Worm (Caenorhabditis elegans) whole organism, young adult: ENCODE measurements around the gene cest-9.1.

ENCODE experiments used
- F22D6.2 ChIP-seq: sonication (generic microtip); optimal IDR thresholded peaks from 2 replicates; lab custom pipeline; 2016; ENCODE audit warnings: mild to moderate bottlenecking, missing genetic modification characterization, missing compliant biosample characterization
- F52B5.7 ChIP-seq: sonication (generic microtip); optimal IDR thresholded peaks from 2 replicates; lab custom pipeline; 2016; ENCODE audit warnings: mild to moderate bottlenecking, missing genetic modification characterization, missing compliant biosample characterization
- K12H6.12 ChIP-seq: fragments of 200-800 bp; sonication (Bioruptor generic); optimal IDR thresholded peaks from 2 replicates; lab custom pipeline; 2018; ENCODE audit warnings: mild to moderate bottlenecking, missing genetic modification characterization, missing compliant biosample characterization
- T26A5.8 ChIP-seq: sonication (generic microtip); optimal IDR thresholded peaks from 2 replicates; lab custom pipeline; 2016; ENCODE audit warnings: missing genetic modification characterization, missing compliant biosample characterization
- Y53G8AR.9 ChIP-seq: fragments of 200-800 bp; sonication (Bioruptor generic); conservative IDR thresholded peaks from 2 replicates; pipeline ENCODE4 v1.3.6; 2022; ENCODE audit warnings: missing genetic modification reagents, missing genetic modification characterization, missing compliant biosample characterization
- aptf-2 ChIP-seq: fragments of 200-800 bp; sonication (Bioruptor generic); conservative IDR thresholded peaks from 2 replicates; pipeline ENCODE4 v1.3.6; 2022; ENCODE audit warnings: missing genetic modification reagents, missing genetic modification characterization, missing compliant biosample characterization
- atf-7 ChIP-seq: sonication (generic microtip); optimal IDR thresholded peaks from 2 replicates; lab custom pipeline; 2017; ENCODE audit warnings: mild to moderate bottlenecking, missing genetic modification characterization, missing compliant biosample characterization
- bed-1 ChIP-seq: fragments of 200-800 bp; sonication (Bioruptor generic); IDR thresholded peaks from 2 replicates; pipeline ENCODE4 v1.3.6; 2022; ENCODE audit warnings: missing genetic modification reagents, missing genetic modification characterization, missing compliant biosample characterization
- cebp-1 ChIP-seq, 2 experiments: fragments of 200-800 bp in 1 of 2; sonication (Bioruptor generic) in 1 of 2; sonication (generic microtip) in 1 of 2; IDR thresholded peaks in 1 of 2; optimal IDR thresholded peaks in 1 of 2; 2 replicates each; pipeline versions ENCODE4 v1.3.6 to Lab custom; 2017 to 2022; ENCODE audit warnings: missing compliant biosample characterization in 2 of 2, missing genetic modification characterization in 2 of 2, mild to moderate bottlenecking in 1 of 2, missing genetic modification reagents in 1 of 2, moderate library complexity in 1 of 2
- ceh-27 ChIP-seq: fragments of 200-800 bp; sonication (Bioruptor generic); optimal IDR thresholded peaks from 2 replicates; lab custom pipeline; 2018; ENCODE audit warnings: mild to moderate bottlenecking, missing genetic modification characterization, moderate library complexity, missing compliant biosample characterization
- ceh-58 ChIP-seq: fragments of 200-800 bp; sonication (Bioruptor generic); IDR thresholded peaks from 2 replicates; pipeline ENCODE4 v1.3.6; 2022; ENCODE audit warnings: missing genetic modification characterization, missing compliant biosample characterization
- chd-7 ChIP-seq: sonication (generic microtip); optimal IDR thresholded peaks from 2 replicates; lab custom pipeline; 2016; ENCODE audit warnings: mild to moderate bottlenecking, missing genetic modification characterization, moderate library complexity, missing compliant biosample characterization
- dox-1 ChIP-seq: fragments of 200-800 bp; sonication (Bioruptor generic); IDR thresholded peaks from 2 replicates; pipeline ENCODE4 v1.3.6; 2022; ENCODE audit warnings: missing genetic modification reagents, missing genetic modification characterization, missing compliant biosample characterization
- dpff-1 ChIP-seq: sonication (generic microtip); optimal IDR thresholded peaks from 2 replicates; lab custom pipeline; 2017; ENCODE audit warnings: mild to moderate bottlenecking, missing genetic modification characterization, missing compliant biosample characterization
- egl-18 ChIP-seq: fragments of 200-800 bp; sonication (Bioruptor generic); IDR thresholded peaks from 2 replicates; pipeline ENCODE4 v1.3.6; 2022; ENCODE audit warnings: missing genetic modification reagents, missing genetic modification characterization, missing compliant biosample characterization
- egrh-3 ChIP-seq: fragments of 200-800 bp; sonication (Bioruptor generic); IDR thresholded peaks from 2 replicates; pipeline ENCODE4 v1.3.6; 2022; ENCODE audit warnings: missing genetic modification reagents, missing genetic modification characterization, missing compliant biosample characterization
- him-1 ChIP-seq: sonication (generic microtip); optimal IDR thresholded peaks from 2 replicates; lab custom pipeline; 2016; ENCODE audit warnings: missing genotype, missing genetic modification reagents, missing genetic modification characterization, missing compliant biosample characterization
- let-526 ChIP-seq: fragments of 200-800 bp; sonication (Bioruptor generic); IDR thresholded peaks from 2 replicates; pipeline ENCODE4 v1.3.6; 2022; ENCODE audit warnings: missing genetic modification reagents, missing genetic modification characterization, missing compliant biosample characterization
- let-607 ChIP-seq, 2 experiments: fragments of 200-800 bp in 1 of 2; sonication (Bioruptor generic) in 1 of 2; sonication (generic microtip) in 1 of 2; optimal IDR thresholded peaks; 2 replicates each; lab custom pipeline; 2016 to 2018; ENCODE audit warnings: mild to moderate bottlenecking in 2 of 2, missing compliant biosample characterization in 2 of 2, missing genetic modification characterization in 2 of 2, moderate library complexity in 2 of 2, missing genotype in 1 of 2
- lin-40 ChIP-seq: sonication (generic microtip); optimal IDR thresholded peaks from 2 replicates; lab custom pipeline; 2016; ENCODE audit warnings: missing genetic modification characterization, mild to moderate bottlenecking, missing compliant biosample characterization, missing genotype, missing genetic modification reagents
- madf-3 ChIP-seq: fragments of 200-800 bp; sonication (Bioruptor generic); IDR thresholded peaks from 2 replicates; pipeline ENCODE4 v1.3.6; 2022; ENCODE audit warnings: missing genetic modification reagents, missing genetic modification characterization, missing compliant biosample characterization
- madf-6 ChIP-seq: fragments of 200-800 bp; sonication (Bioruptor generic); IDR thresholded peaks from 2 replicates; pipeline ENCODE4 v1.3.6; 2022; ENCODE audit warnings: missing genetic modification reagents, missing genetic modification characterization, missing compliant biosample characterization
- mcd-1 ChIP-seq: fragments of 200-800 bp; sonication (Bioruptor generic); IDR thresholded peaks from 2 replicates; pipeline ENCODE4 v1.3.6; 2022; ENCODE audit warnings: missing genetic modification reagents, missing genetic modification characterization, missing compliant biosample characterization
- nfya-2 ChIP-seq: fragments of 200-800 bp; sonication (Bioruptor generic); IDR thresholded peaks from 2 replicates; pipeline ENCODE4 v1.3.6; 2022; ENCODE audit warnings: missing genetic modification reagents, missing genetic modification characterization, missing compliant biosample characterization
- nhr-120 ChIP-seq: fragments of 200-800 bp; sonication (Bioruptor generic); IDR thresholded peaks from 2 replicates; pipeline ENCODE4 v1.3.6; 2022; ENCODE audit warnings: missing genetic modification characterization, missing compliant biosample characterization
- nhr-179 ChIP-seq: sonication (generic microtip); optimal IDR thresholded peaks from 2 replicates; lab custom pipeline; 2016; ENCODE audit warnings: mild to moderate bottlenecking, missing genetic modification characterization, missing compliant biosample characterization
- rpc-1 ChIP-seq, 2 experiments: fragments of 150-350 bp in 1 of 2; sonication (generic microtip) in 1 of 2; optimal IDR thresholded peaks; 2 replicates each; lab custom pipeline; 2014 to 2018; ENCODE audit warnings: missing biosample characterization in 1 of 2, missing genetic modification characterization in 1 of 2, missing genetic modification reagents in 1 of 2, missing genotype in 1 of 2
- sea-2 ChIP-seq: fragments of 200-800 bp; sonication (Bioruptor generic); IDR thresholded peaks from 2 replicates; pipeline ENCODE4 v1.3.6; 2022; ENCODE audit warnings: missing genetic modification characterization, missing compliant biosample characterization
- snpc-4 ChIP-seq, 5 experiments: fragments of 150-350 bp in 1 of 5; sonication (generic microtip) in 4 of 5; optimal IDR thresholded peaks; 2 replicates each; lab custom pipeline; 2014 to 2018; ENCODE audit warnings: missing genetic modification characterization in 5 of 5, missing biosample characterization in 3 of 5, antibody characterized with exemption in 2 of 5, mild to moderate bottlenecking in 2 of 5, missing compliant biosample characterization in 2 of 5, missing genotype in 2 of 5, moderate library complexity in 2 of 5, missing genetic modification reagents in 1 of 5
- sptf-2 ChIP-seq: fragments of 200-800 bp; sonication (Bioruptor generic); optimal IDR thresholded peaks from 2 replicates; lab custom pipeline; 2018; ENCODE audit warnings: mild to moderate bottlenecking, missing genetic modification characterization, missing compliant biosample characterization
- tbx-9 ChIP-seq: sonication (generic microtip); optimal IDR thresholded peaks from 2 replicates; lab custom pipeline; 2016; ENCODE audit warnings: borderline replicate concordance, missing genetic modification characterization, inconsistent platforms, missing compliant biosample characterization
- unc-130 ChIP-seq: sonication (generic microtip); optimal IDR thresholded peaks from 2 replicates; lab custom pipeline; 2016; ENCODE audit warnings: missing genetic modification reagents, missing genetic modification characterization, missing compliant biosample characterization
- unc-62 ChIP-seq: fragments of 150-350 bp; optimal IDR thresholded peaks from 2 replicates; lab custom pipeline; 2014; ENCODE audit warnings: missing biosample characterization, missing genetic modification reagents, missing genetic modification characterization
- xnd-1 ChIP-seq: sonication (generic microtip); optimal IDR thresholded peaks from 2 replicates; lab custom pipeline; 2016; ENCODE audit warnings: missing genotype, missing genetic modification reagents, missing genetic modification characterization, missing compliant biosample characterization
- zfh-2 ChIP-seq: fragments of 200-800 bp; sonication (Bioruptor generic); conservative IDR thresholded peaks from 2 replicates; pipeline ENCODE4 v1.3.6; 2022; ENCODE audit warnings: missing genetic modification reagents, missing genetic modification characterization, missing compliant biosample characterization
- ztf-22 ChIP-seq: fragments of 200-800 bp; sonication (Bioruptor generic); optimal IDR thresholded peaks from 2 replicates; lab custom pipeline; 2018; ENCODE audit warnings: mild to moderate bottlenecking, missing genetic modification characterization, moderate library complexity, missing compliant biosample characterization
- ztf-28 ChIP-seq: fragments of 200-800 bp; sonication (Bioruptor generic); IDR thresholded peaks from 2 replicates; pipeline ENCODE4 v1.3.6; 2022; ENCODE audit warnings: missing genetic modification reagents, missing genetic modification characterization, missing compliant biosample characterization
- ztf-3 ChIP-seq: fragments of 200-800 bp; sonication (Bioruptor generic); optimal IDR thresholded peaks from 2 replicates; lab custom pipeline; 2018; ENCODE audit warnings: mild to moderate bottlenecking, missing genetic modification characterization, missing compliant biosample characterization
- ztf-6 ChIP-seq: fragments of 200-800 bp; sonication (Bioruptor generic); IDR thresholded peaks from 2 replicates; pipeline ENCODE4 v1.3.6; 2022; ENCODE audit warnings: missing genetic modification reagents, missing genetic modification characterization, missing compliant biosample characterization

cest-9.1 gene

ce11 chrX:12198298-12198697 lies 27.7 kb upstream of the cest-9.1 start:
- TF ChIP-seq unc-62 (GFP tag; lab: Kevin White, UChicago) (no peak), ztf-3 (GFP tag; lab: Kevin White, UChicago) (no peak), nhr-120 (GFP tag; lab: Robert Waterston, UW) (no peak), mcd-1 (GFP tag; lab: Robert Waterston, UW) (no peak), aptf-2 (GFP tag; lab: Robert Waterston, UW) (no peak), let-526 (GFP tag; lab: Robert Waterston, UW) (no peak), F22D6.2 (tag; lab: Kevin White, UChicago) (no peak), rpc-1 (optimal IDR thresholded peaks at IDR 0.05; lab: Kevin White, UChicago) (no peak), rpc-1 (tag; optimal IDR thresholded peaks at IDR 0.05; lab: Kevin White, UChicago) (no peak), xnd-1 (no peak), tbx-9 (tag; lab: Kevin White, UChicago) (no peak)

- TF ChIP-seq K12H6.12 (tag; lab: Kevin White, UChicago) (peak; percentile 16), ztf-6 (no peak)
- TF ChIP-seq, all 124 proteins: peak for 1
Measured at ce11 chrX:12200577-12200976, 25.4 kb upstream of the cest-9.1 start.

ce11 chrX:12201435-12201834 lies 24.5 kb upstream of the cest-9.1 start:
- TF ChIP-seq zfh-2 (GFP tag; lab: Robert Waterston, UW) = peak; percentile 72
- TF ChIP-seq madf-6 = no peak

DNA sequence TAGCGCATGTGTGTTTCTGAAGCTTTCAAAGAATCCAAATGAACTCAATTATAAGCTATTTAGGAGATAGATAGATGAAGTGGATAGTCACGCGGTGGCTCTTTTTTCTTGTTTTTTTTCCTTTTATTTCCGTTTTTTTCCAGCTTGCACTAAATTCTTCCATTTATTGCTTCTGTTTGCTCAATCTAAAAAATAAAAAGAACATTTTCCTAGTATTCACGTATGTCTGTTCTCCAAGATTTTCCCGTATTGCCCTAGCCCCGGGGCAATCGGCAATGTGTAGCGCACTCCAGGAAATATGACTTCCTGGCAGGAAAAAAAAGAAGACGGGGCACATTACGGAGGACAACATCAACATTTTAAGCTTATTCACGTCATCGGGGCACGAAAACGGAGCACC lies 24.1 kb upstream of the cest-9.1 start:
- TF ChIP-seq atf-7 (no peak), ztf-22 (GFP tag; lab: Kevin White, UChicago) (no peak), dox-1 (GFP tag; lab: Robert Waterston, UW) (no peak), nfya-2 (GFP tag; lab: Robert Waterston, UW) (no peak), sea-2 (GFP tag; lab: Robert Waterston, UW) (no peak), ztf-28 (GFP tag; lab: Robert Waterston, UW) (no peak), egl-18 (GFP tag; lab: Robert Waterston, UW) (no peak), F52B5.7 (no peak), Y53G8AR.9 (no peak), bed-1 (no peak), dpff-1 (tag; lab: Kevin White, UChicago) (no peak), sptf-2 (GFP tag; lab: Kevin White, UChicago) (no peak)

DNA sequence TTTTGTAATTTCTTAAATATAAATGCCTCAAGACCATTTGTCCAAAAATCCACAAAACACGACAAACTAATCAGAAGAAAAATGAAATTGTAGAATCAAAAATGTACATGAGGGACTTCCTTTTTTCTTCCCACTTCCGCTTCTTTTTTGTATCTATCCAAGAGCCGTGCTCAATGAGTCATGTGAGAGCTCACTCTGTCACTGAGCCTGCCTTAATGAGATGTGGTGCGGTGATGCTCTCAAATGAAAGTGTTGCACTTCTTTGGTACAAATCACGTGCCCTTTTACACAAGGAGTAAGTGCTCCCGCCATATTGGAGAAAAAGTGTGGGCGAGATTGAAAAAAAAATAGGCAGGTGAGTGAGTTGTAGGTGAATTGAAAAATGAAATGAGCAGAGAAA lies 21.6 kb upstream of the cest-9.1 start:
- TF ChIP-seq nhr-179 (no peak), ceh-27 (GFP tag; lab: Kevin White, UChicago) (peak; percentile 48), chd-7 (tag; lab: Kevin White, UChicago) (peak; percentile 33)

DNA sequence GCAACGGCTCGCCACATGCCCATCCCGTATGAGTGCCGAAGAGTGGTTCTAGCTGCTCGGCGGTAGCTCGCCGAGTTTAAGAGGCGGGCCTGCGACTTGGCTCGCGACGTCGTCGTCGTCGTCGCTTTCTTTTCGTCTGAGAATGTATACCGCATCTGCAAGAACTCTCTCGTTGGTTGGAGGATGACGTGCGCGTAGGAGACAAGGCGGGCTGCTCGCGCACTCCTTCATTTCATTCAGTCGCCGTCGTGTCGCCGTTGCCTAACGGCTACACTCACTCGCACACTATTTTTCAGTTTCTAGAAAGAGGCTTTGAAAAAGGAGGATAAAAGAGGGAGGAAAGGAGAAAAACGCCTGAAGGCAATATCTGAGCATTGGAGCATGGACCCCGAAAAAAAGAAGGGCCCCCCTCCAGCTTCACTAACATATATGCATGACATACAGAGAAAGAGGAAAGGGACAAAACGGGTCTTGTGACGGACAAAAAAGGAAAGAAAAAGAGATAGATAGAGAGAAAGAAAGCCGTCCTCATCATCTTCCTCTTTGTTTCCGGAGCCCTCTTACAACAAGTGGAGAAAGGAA lies 20.4 kb upstream of the cest-9.1 start:
- TF ChIP-seq egrh-3 (GFP tag; lab: Robert Waterston, UW) (peak; percentile 56; the same call in 1 of the 2 replicates), let-607 (tag; optimal IDR thresholded peaks at IDR 0.05; lab: Kevin White, UChicago) (no peak), unc-130 (GFP tag; lab: Kevin White, UChicago) (no peak), xnd-1 (no peak), lin-40 (tag; lab: Kevin White, UChicago) (peak; percentile 63), ztf-3 (GFP tag; lab: Kevin White, UChicago) (no peak), ztf-22 (GFP tag; lab: Kevin White, UChicago) (no peak), T26A5.8 (tag; lab: Kevin White, UChicago) (no peak), madf-3 (GFP tag; lab: Robert Waterston, UW) (0 out of 2 replicates have a peak, but pooled peaks have one; percentile 4), snpc-4 (GFP tag; optimal IDR thresholded peaks at IDR 0.05; lab: Kevin White, UChicago) (no peak), snpc-4 (tag; optimal IDR thresholded peaks at IDR 0.05; lab: Kevin White, UChicago) (peak in 1 of 4 experiments; percentile 22), ceh-58 (GFP tag; lab: Robert Waterston, UW) (no peak), him-1 (no peak), cebp-1 (GFP tag; IDR thresholded peaks at IDR 0.05; lab: Robert Waterston, UW) (no peak), cebp-1 (tag; optimal IDR thresholded peaks at IDR 0.05; lab: Kevin White, UChicago) (peak; percentile 59), aptf-2 (GFP tag; lab: Robert Waterston, UW) (no peak)
